Fruit fly (Drosophila melanogaster) whole organism, embryonic: ENCODE measurements around the gene Tace.

Experiments used
- Bgb ChIP-seq: fragments of 200-800 bp; sonication (Bioruptor generic); IDR thresholded peaks from 2 replicates; pipeline ENCODE4 v1.3.6; 2022; ENCODE audit warnings: missing biosample characterization, missing genetic modification characterization; ENCODE audit not compliant: partially characterized antibody
- CG10209 ChIP-seq: fragments of 200-800 bp; sonication (Bioruptor generic); optimal IDR thresholded peaks from 3 replicates; lab custom pipeline; 2017; ENCODE audit warnings: missing biosample characterization, mild to moderate bottlenecking, missing genetic modification characterization, missing genetic modification reagents
- CG15269 ChIP-seq: fragments of 200-800 bp; sonication (Bioruptor generic); optimal IDR thresholded peaks from 2 replicates; lab custom pipeline; 2018; ENCODE audit warnings: missing biosample characterization, mild to moderate bottlenecking, missing genetic modification characterization, moderate library complexity
- CG15601 ChIP-seq: fragments of 200-800 bp; sonication (Bioruptor generic); optimal IDR thresholded peaks from 3 replicates; lab custom pipeline; 2019; ENCODE audit warnings: missing biosample characterization, mild to moderate bottlenecking, missing genetic modification characterization, moderate library complexity
- CG17186 ChIP-seq: fragments of 200-800 bp; sonication (Bioruptor generic); optimal IDR thresholded peaks from 3 replicates; lab custom pipeline; 2017; ENCODE audit warnings: missing biosample characterization, missing genetic modification reagents, missing genetic modification characterization
- CG17359 ChIP-seq: fragments of 200-800 bp; sonication (Bioruptor generic); optimal IDR thresholded peaks from 3 replicates; lab custom pipeline; 2018; ENCODE audit warnings: missing biosample characterization, mild to moderate bottlenecking, missing genetic modification characterization, moderate library complexity
- CG2116 ChIP-seq: fragments of 200-800 bp; sonication (Bioruptor generic); optimal IDR thresholded peaks from 3 replicates; lab custom pipeline; 2018; ENCODE audit warnings: missing biosample characterization, mild to moderate bottlenecking, missing genetic modification characterization
- CG2889 ChIP-seq: fragments of 200-800 bp; sonication (Bioruptor generic); IDR thresholded peaks from 3 replicates; pipeline ENCODE4 v1.3.6; 2022; ENCODE audit warnings: missing biosample characterization, missing genetic modification characterization
- CG32532 ChIP-seq: fragments of 200-800 bp; sonication (Bioruptor generic); IDR thresholded peaks from 2 replicates; pipeline ENCODE4 v1.3.6; 2022; ENCODE audit warnings: missing biosample characterization, missing genetic modification characterization
- CG34224 ChIP-seq: fragments of 200-800 bp; sonication (Bioruptor generic); IDR thresholded peaks from 3 replicates; pipeline ENCODE4 v1.3.6; 2022; ENCODE audit warnings: missing biosample characterization, missing genetic modification characterization; ENCODE audit not compliant: partially characterized antibody
- CG4328 ChIP-seq: fragments of 200-800 bp; sonication (Bioruptor generic); optimal IDR thresholded peaks from 3 replicates; lab custom pipeline; 2017; ENCODE audit warnings: missing biosample characterization, missing genetic modification reagents, missing genetic modification characterization
- CG6689 ChIP-seq: fragments of 200-800 bp; sonication (Bioruptor generic); IDR thresholded peaks from 2 replicates; pipeline ENCODE4 v1.3.6; 2022; ENCODE audit warnings: missing biosample characterization, missing genetic modification characterization
- CG7839 ChIP-seq: fragments of 200-800 bp; sonication (Bioruptor generic); optimal IDR thresholded peaks from 3 replicates; lab custom pipeline; 2018; ENCODE audit warnings: missing biosample characterization, mild to moderate bottlenecking, missing genetic modification characterization, moderate library complexity
- CG7987 ChIP-seq: fragments of 200-800 bp; sonication (Bioruptor generic); optimal IDR thresholded peaks from 2 replicates; lab custom pipeline; 2018; ENCODE audit warnings: missing biosample characterization, mild to moderate bottlenecking, missing genetic modification characterization, moderate library complexity
- CG8765 ChIP-seq: fragments of 200-800 bp; sonication (Bioruptor generic); IDR thresholded peaks from 2 replicates; pipeline ENCODE4 v1.3.6; 2022; ENCODE audit warnings: missing biosample characterization, missing genetic modification characterization
- CTCF ChIP-seq: fragments of 200-800 bp; sonication (Bioruptor generic); optimal IDR thresholded peaks from 2 replicates; lab custom pipeline; 2017; ENCODE audit warnings: missing biosample characterization, mild to moderate bottlenecking, missing genetic modification characterization, moderate library complexity
- D19B ChIP-seq: fragments of 200-800 bp; sonication (Bioruptor generic); optimal IDR thresholded peaks from 2 replicates; lab custom pipeline; 2017; ENCODE audit warnings: missing biosample characterization, mild to moderate bottlenecking, missing genetic modification characterization
- Ets97D ChIP-seq: fragments of 200-800 bp; sonication (Bioruptor generic); optimal IDR thresholded peaks from 3 replicates; lab custom pipeline; 2016; ENCODE audit warnings: missing biosample characterization, missing genetic modification characterization
- H2.0 ChIP-seq: fragments of 200-800 bp; sonication (Bioruptor generic); IDR thresholded peaks from 2 replicates; pipeline ENCODE4 v1.3.6; 2022; ENCODE audit warnings: missing biosample characterization, missing genetic modification characterization
- HLH4C ChIP-seq: fragments of 200-800 bp; sonication (Bioruptor generic); IDR thresholded peaks from 3 replicates; pipeline ENCODE4 v1.3.6; 2022; ENCODE audit warnings: missing biosample characterization, missing genetic modification characterization; ENCODE audit not compliant: partially characterized antibody
- Meics ChIP-seq: fragments of 200-800 bp; sonication (Bioruptor generic); optimal IDR thresholded peaks from 2 replicates; lab custom pipeline; 2017; ENCODE audit warnings: missing biosample characterization, mild to moderate bottlenecking, missing genetic modification characterization
- Myb ChIP-seq: fragments of 200-800 bp; sonication (Bioruptor generic); optimal IDR thresholded peaks from 2 replicates; lab custom pipeline; 2016; ENCODE audit warnings: missing biosample characterization, missing genetic modification characterization
- NFAT ChIP-seq: fragments of 200-800 bp; sonication (Bioruptor generic); IDR thresholded peaks from 2 replicates; pipeline ENCODE4 v1.3.6; 2022; ENCODE audit warnings: missing biosample characterization, missing genetic modification characterization
- Nf-YB ChIP-seq: fragments of 200-800 bp; sonication (Bioruptor generic); optimal IDR thresholded peaks from 3 replicates; lab custom pipeline; 2019; ENCODE audit warnings: missing biosample characterization, mild to moderate bottlenecking, missing genetic modification characterization, moderate library complexity
- Nf-YC ChIP-seq: fragments of 200-800 bp; optimal IDR thresholded peaks from 3 replicates; lab custom pipeline; 2019; ENCODE audit warnings: missing biosample characterization, mild to moderate bottlenecking, missing genetic modification characterization, moderate library complexity
- Scr ChIP-seq: fragments of 200-800 bp; sonication (Bioruptor generic); IDR thresholded peaks from 2 replicates; pipeline ENCODE4 v1.3.6; 2022; ENCODE audit warnings: missing biosample characterization, missing genetic modification characterization; ENCODE audit not compliant: partially characterized antibody
- Side ChIP-seq: fragments of 200-800 bp; sonication (Bioruptor generic); optimal IDR thresholded peaks from 2 replicates; lab custom pipeline; 2016; ENCODE audit warnings: missing biosample characterization, missing genetic modification characterization
- Sry-δ ChIP-seq: fragments of 200-800 bp; sonication (Bioruptor generic); optimal IDR thresholded peaks from 2 replicates; lab custom pipeline; 2016; ENCODE audit warnings: missing biosample characterization, missing genetic modification characterization
- ab ChIP-seq: fragments of 200-800 bp; sonication (Bioruptor generic); optimal IDR thresholded peaks from 2 replicates; lab custom pipeline; 2016; ENCODE audit warnings: missing biosample characterization, missing genetic modification characterization
- ac ChIP-seq: fragments of 200-800 bp; sonication (Bioruptor generic); optimal IDR thresholded peaks from 3 replicates; lab custom pipeline; 2017; ENCODE audit warnings: missing biosample characterization, mild to moderate bottlenecking, missing genetic modification characterization
- bigmax ChIP-seq: fragments of 200-800 bp; sonication (Bioruptor generic); optimal IDR thresholded peaks from 2 replicates; lab custom pipeline; 2018; ENCODE audit warnings: missing biosample characterization, mild to moderate bottlenecking, missing genetic modification characterization
- cad ChIP-seq: fragments of >200 bp; optimal IDR thresholded peaks from 2 replicates; lab custom pipeline; 2017; ENCODE audit warnings: missing biosample characterization, missing genetic modification characterization
- crc ChIP-seq: fragments of 200-800 bp; sonication (Bioruptor generic); optimal IDR thresholded peaks from 2 replicates; lab custom pipeline; 2016; ENCODE audit warnings: missing biosample characterization, missing genetic modification characterization
- ems ChIP-seq: fragments of 200-800 bp; sonication (Bioruptor generic); optimal IDR thresholded peaks from 3 replicates; lab custom pipeline; 2016; ENCODE audit warnings: missing biosample characterization, missing genetic modification characterization
- fu2 ChIP-seq: fragments of 200-800 bp; sonication (Bioruptor generic); optimal IDR thresholded peaks from 2 replicates; lab custom pipeline; 2016; ENCODE audit warnings: missing biosample characterization, missing genetic modification characterization
- gcm ChIP-seq: fragments of 200-800 bp; sonication (Bioruptor generic); optimal IDR thresholded peaks from 2 replicates; lab custom pipeline; 2019; ENCODE audit warnings: missing biosample characterization, mild to moderate bottlenecking, missing genetic modification characterization, moderate library complexity
- gfzf ChIP-seq: fragments of 200-800 bp; sonication (Bioruptor generic); optimal IDR thresholded peaks from 2 replicates; lab custom pipeline; 2016; ENCODE audit warnings: missing biosample characterization, mild to moderate bottlenecking, missing genetic modification characterization, moderate library complexity
- hbn ChIP-seq: fragments of 200-800 bp; sonication (Bioruptor generic); IDR thresholded peaks from 2 replicates; pipeline ENCODE4 v1.3.6; 2022; ENCODE audit warnings: missing biosample characterization, missing genetic modification characterization; ENCODE audit not compliant: partially characterized antibody
- inv ChIP-seq: fragments of 200-800 bp; sonication (Bioruptor generic); IDR thresholded peaks from 2 replicates; pipeline ENCODE4 v1.3.6; 2022; ENCODE audit warnings: missing biosample characterization, missing genetic modification characterization; ENCODE audit not compliant: partially characterized antibody
- pros ChIP-seq: fragments of 200-800 bp; sonication (Bioruptor generic); optimal IDR thresholded peaks from 3 replicates; lab custom pipeline; 2019; ENCODE audit warnings: missing biosample characterization, mild to moderate bottlenecking, missing genetic modification characterization, moderate library complexity
- seq ChIP-seq: fragments of 200-800 bp; sonication (Bioruptor generic); IDR thresholded peaks from 2 replicates; pipeline ENCODE4 v1.3.6; 2022; ENCODE audit warnings: missing biosample characterization, missing genetic modification characterization
- trem ChIP-seq: fragments of 200-800 bp; optimal IDR thresholded peaks from 3 replicates; lab custom pipeline; 2019; ENCODE audit warnings: missing biosample characterization, mild to moderate bottlenecking, missing genetic modification characterization, moderate library complexity
- unc-4 ChIP-seq: fragments of 200-800 bp; sonication (Bioruptor generic); IDR thresholded peaks from 2 replicates; pipeline ENCODE4 v1.3.6; 2022; ENCODE audit warnings: missing biosample characterization, missing genetic modification characterization; ENCODE audit not compliant: partially characterized antibody
- vnd ChIP-seq: fragments of 200-800 bp; sonication (Bioruptor generic); IDR thresholded peaks from 3 replicates; pipeline ENCODE4 v1.3.6; 2022; ENCODE audit warnings: missing biosample characterization, missing genetic modification characterization; ENCODE audit not compliant: partially characterized antibody
- vvl ChIP-seq: fragments of 200-800 bp; sonication (Bioruptor generic); IDR thresholded peaks from 2 replicates; pipeline ENCODE4 v1.3.6; 2022; ENCODE audit warnings: missing biosample characterization, missing genetic modification characterization
- wor ChIP-seq: fragments of 200-800 bp; sonication (Bioruptor generic); IDR thresholded peaks from 2 replicates; pipeline ENCODE4 v1.3.6; 2022; ENCODE audit warnings: missing biosample characterization, missing genetic modification characterization

The Tace gene

dm6 chr3R:30023445-30023844 lies 23.1 kb downstream of the Tace start:
- 0 out of 2 replicates have a peak, but pooled peaks have one; percentile 8 for TF ChIP-seq vvl (GFP tag; lab: Robert Waterston, UW)
- TF ChIP-seq CG15601 (tag; lab: Kevin White, UChicago), result peak; percentile 97
- no peak for TF ChIP-seq CG7987

- peak; percentile 96 for TF ChIP-seq Nf-YB (GFP tag; lab: Kevin White, UChicago)
- TF ChIP-seq pros (GFP tag; lab: Kevin White, UChicago), result peak; percentile 77
- 0 out of 2 replicates have a peak, but pooled peaks have one; percentile 25 for TF ChIP-seq Bgb (GFP tag; lab: Robert Waterston, UW)
- TF ChIP-seq CTCF, result no peak
- TF ChIP-seq D19B (GFP tag; lab: Kevin White, UChicago), result no peak
- no peak for TF ChIP-seq crc (GFP tag; lab: Kevin White, UChicago)
- TF ChIP-seq seq, result peak; percentile 59; the same call in 1 of the 2 replicates
- peak; percentile 96 for TF ChIP-seq Nf-YC (tag; lab: Kevin White, UChicago)
- TF ChIP-seq, all 482 proteins: peak for 5
These were observed 29.7 kb downstream of the Tace start for dm6 chr3R:30030061-30030460.

- TF ChIP-seq gcm (GFP tag; lab: Kevin White, UChicago) (peak; percentile 92), ems (GFP tag; lab: Kevin White, UChicago) (no peak)
- TF ChIP-seq, all 482 proteins: peak for 1
These were observed 32.0 kb downstream of the Tace start for dm6 chr3R:30032281-30032680.

- no peak for TF ChIP-seq ac (GFP tag; lab: Kevin White, UChicago)
- TF ChIP-seq cad (GFP tag; lab: Kevin White, UChicago), result no peak
- peak; percentile 50 for TF ChIP-seq gfzf (GFP tag; lab: Kevin White, UChicago)
- TF ChIP-seq CG34224 (GFP tag; lab: Robert Waterston, UW), result peak; percentile 69
- TF ChIP-seq Ets97D (GFP tag; lab: Kevin White, UChicago), result peak; percentile 8
- peak; percentile 46 for TF ChIP-seq CG2116 (GFP tag; lab: Kevin White, UChicago)
- TF ChIP-seq inv (GFP tag; lab: Robert Waterston, UW), result peak; percentile 27
- peak; percentile 74 for TF ChIP-seq HLH4C (GFP tag; lab: Robert Waterston, UW)
- no peak for TF ChIP-seq wor (GFP tag; lab: Robert Waterston, UW)
- no peak for TF ChIP-seq CG8765 (GFP tag; lab: Robert Waterston, UW)
- TF ChIP-seq CG2889 (GFP tag; lab: Robert Waterston, UW), result no peak
- no peak for TF ChIP-seq ab (GFP tag; lab: Kevin White, UChicago)
- TF ChIP-seq CG6689, result no peak
- peak; percentile 30 for TF ChIP-seq bigmax (GFP tag; lab: Kevin White, UChicago)
- no peak for TF ChIP-seq CG7839 (tag; lab: Kevin White, UChicago)
- peak; percentile 42; the same call in 1 of the 2 replicates for TF ChIP-seq Scr (GFP tag; lab: Robert Waterston, UW)
- no peak for TF ChIP-seq H2.0
- peak; percentile 84 for TF ChIP-seq Myb (GFP tag; lab: Kevin White, UChicago)
- peak; percentile 58 for TF ChIP-seq unc-4 (GFP tag; lab: Robert Waterston, UW)
- TF ChIP-seq hbn (GFP tag; lab: Robert Waterston, UW), result peak; percentile 55; the same call in 1 of the 2 replicates
- TF ChIP-seq Sry-δ (GFP tag; lab: Kevin White, UChicago), result peak; percentile 61
- peak; percentile 23 for TF ChIP-seq CG17186 (GFP tag; lab: Kevin White, UChicago)
- TF ChIP-seq vnd (GFP tag; lab: Robert Waterston, UW), result no peak
- no peak for TF ChIP-seq NFAT (GFP tag; lab: Robert Waterston, UW)
- no peak for TF ChIP-seq fu2
- no peak for TF ChIP-seq CG32532 (GFP tag; lab: Robert Waterston, UW)
- no peak for TF ChIP-seq Meics
- peak; percentile 49 for TF ChIP-seq trem (tag; lab: Kevin White, UChicago)
- TF ChIP-seq CG10209 (GFP tag; lab: Kevin White, UChicago), result no peak
- TF ChIP-seq CG17359 (tag; lab: Kevin White, UChicago), result no peak
- TF ChIP-seq Side (GFP tag; lab: Kevin White, UChicago), result no peak
- TF ChIP-seq CG15269, result no peak
- TF ChIP-seq CG4328 (GFP tag; lab: Kevin White, UChicago), result no peak
These were observed 36.3 kb downstream of the Tace start, which contains the start of gene ZIPIC for dm6 chr3R:30036609-30037008. Gene ZIPIC (minus strand): TSS chr3R:30036870.
